Fruit fly (Drosophila melanogaster): ENCODE data around the gene Klp3A.
A peak's percentile ranks its signal among the peaks of the same experiment; 100 is the strongest.

Gene Klp3A

DNA sequence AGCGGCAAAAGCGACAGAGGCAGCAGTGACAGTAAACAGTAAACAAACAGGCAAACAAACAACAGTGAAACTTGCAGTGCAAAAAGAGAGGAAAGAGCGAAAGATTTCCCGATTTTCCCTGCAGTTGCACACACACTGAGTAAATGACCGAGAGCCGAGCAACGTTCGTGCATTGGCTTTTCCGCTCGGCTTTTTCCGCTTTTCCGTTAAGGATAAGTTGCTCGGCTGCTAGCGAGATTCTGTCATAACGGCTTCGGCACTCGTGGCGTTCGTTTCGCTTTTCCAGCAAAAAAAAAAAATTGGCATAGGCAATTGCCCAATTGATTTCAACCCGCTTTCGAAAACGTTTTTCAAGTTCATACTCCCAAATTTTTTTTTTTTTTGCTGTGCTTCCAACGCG lies 50.0 kb downstream of the Klp3A start:
- TF ChIP-seq CG6792 (GFP tag; optimal IDR thresholded peaks at IDR 0.05) (no peak), Smox (GFP tag; optimal IDR thresholded peaks at IDR 0.05) (no peak), Eip93F (GFP tag; optimal IDR thresholded peaks at IDR 0.05) (no peak)

DNA sequence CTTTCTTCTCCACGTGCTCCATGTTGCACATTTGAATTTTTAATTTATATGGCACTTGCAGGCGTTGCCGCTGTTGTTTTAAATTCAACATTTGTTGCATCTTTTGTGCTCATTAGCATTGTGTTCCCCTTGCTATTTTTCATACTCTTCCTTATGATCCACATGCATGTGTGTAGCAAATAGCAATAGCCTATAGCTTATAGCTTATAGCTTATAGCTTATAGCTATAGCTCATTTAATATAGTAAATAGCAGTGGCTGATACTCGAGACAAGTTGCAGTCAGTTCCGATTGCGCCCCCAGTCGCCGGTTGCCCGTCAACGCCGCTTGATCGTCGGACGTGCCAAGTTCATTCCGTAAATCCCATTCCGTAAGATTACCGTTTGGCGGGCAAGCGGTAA lies 51.9 kb downstream of the Klp3A start, which contains the start of gene Pdfr:
Pdfr (plus strand) TSS at position 301 of the 400 bp plus-strand sequence.
- TF ChIP-seq svp (GFP tag) = peak; percentile 17
- no peak for TF ChIP-seq Blimp-1 (GFP tag; optimal IDR thresholded peaks at IDR 0.05)

Measured in whole organism, prepupa.